Worm (Caenorhabditis elegans) whole organism, L4 larva: ENCODE measurements around the gene bre-3.

Experiments used
- D1046.2 ChIP-seq: fragments of 200-800 bp; sonication (Bioruptor generic); IDR thresholded peaks from 2 replicates; pipeline ENCODE4 v1.3.6; 2022; ENCODE audit warnings: missing genetic modification characterization, missing compliant biosample characterization
- F37D6.2 ChIP-seq: sonication (generic microtip); optimal IDR thresholded peaks from 2 replicates; lab custom pipeline; 2016; ENCODE audit warnings: mild to moderate bottlenecking, missing genetic modification characterization, missing compliant biosample characterization
- F44E2.7 ChIP-seq: fragments of 200-800 bp; sonication (Bioruptor generic); IDR thresholded peaks from 2 replicates; pipeline ENCODE4 v2.1.2; 2022; ENCODE audit warnings: missing genetic modification characterization, missing compliant biosample characterization
- F49E8.2 ChIP-seq: sonication (generic microtip); optimal IDR thresholded peaks from 2 replicates; lab custom pipeline; 2016; ENCODE audit warnings: missing compliant biosample characterization, mild to moderate bottlenecking, missing genetic modification characterization, borderline replicate concordance
- R02D3.7 ChIP-seq: fragments of 150-350 bp; sonication (generic microtip); optimal IDR thresholded peaks from 3 replicates; lab custom pipeline; 2014; ENCODE audit warnings: missing biosample characterization, missing genetic modification characterization
- T26A8.4 ChIP-seq: fragments of 200-800 bp; sonication (Bioruptor generic); IDR thresholded peaks from 2 replicates; pipeline ENCODE4 v1.3.6; 2022; ENCODE audit warnings: missing genetic modification characterization, missing compliant biosample characterization
- Y48G9A.11 ChIP-seq: fragments of 200-800 bp; sonication (Bioruptor generic); IDR thresholded peaks from 2 replicates; pipeline ENCODE4 v1.3.6; 2022; ENCODE audit warnings: missing genetic modification reagents, missing genetic modification characterization, missing compliant biosample characterization
- Y5F2A.4 ChIP-seq: fragments of 200-800 bp; sonication (Bioruptor generic); optimal IDR thresholded peaks from 2 replicates; lab custom pipeline; 2018; ENCODE audit warnings: mild to moderate bottlenecking, missing genetic modification characterization, missing compliant biosample characterization
- ZK546.5 ChIP-seq, 2 experiments: sonication (generic microtip); optimal IDR thresholded peaks; 2 replicates each; lab custom pipeline; 2017; ENCODE audit warnings: missing biosample characterization in 2 of 2, missing genetic modification characterization in 2 of 2
- ama-1 ChIP-seq: fragments of 150-350 bp; optimal IDR thresholded peaks from 2 replicates; lab custom pipeline; 2014; ENCODE audit warnings: inconsistent platforms, mixed read lengths
- arid-1 ChIP-seq: fragments of 200-800 bp; sonication (Bioruptor generic); conservative IDR thresholded peaks from 2 replicates; pipeline ENCODE4 v1.3.6; 2022; ENCODE audit warnings: missing genetic modification reagents, missing genetic modification characterization, missing compliant biosample characterization
- ceh-32 ChIP-seq: sonication (generic microtip); optimal IDR thresholded peaks from 2 replicates; lab custom pipeline; 2016; ENCODE audit warnings: mild to moderate bottlenecking, missing genetic modification characterization, missing compliant biosample characterization; ENCODE audit not compliant: poor library complexity
- ceh-62 ChIP-seq: sonication (generic microtip); optimal IDR thresholded peaks from 2 replicates; lab custom pipeline; 2017; ENCODE audit warnings: missing biosample characterization, missing genetic modification characterization
- daf-19 ChIP-seq: fragments of 200-800 bp; sonication (Bioruptor generic); conservative IDR thresholded peaks from 2 replicates; pipeline ENCODE4 v1.3.6; 2022; ENCODE audit warnings: missing genetic modification characterization, missing compliant biosample characterization
- daf-8 ChIP-seq: fragments of 200-800 bp; sonication (Bioruptor generic); IDR thresholded peaks from 2 replicates; pipeline ENCODE4 v1.3.6; 2022; ENCODE audit warnings: missing genetic modification characterization, missing compliant biosample characterization
- dmd-6 ChIP-seq: fragments of 200-800 bp; sonication (Bioruptor generic); IDR thresholded peaks from 2 replicates; pipeline ENCODE4 v1.3.6; 2022; ENCODE audit warnings: missing genetic modification reagents, missing genetic modification characterization, missing compliant biosample characterization
- dmd-8 ChIP-seq: fragments of 200-800 bp; sonication (Bioruptor generic); IDR thresholded peaks from 2 replicates; pipeline ENCODE4 v1.3.6; 2022; ENCODE audit warnings: missing genetic modification characterization, missing compliant biosample characterization
- dmd-9 ChIP-seq: fragments of 200-800 bp; sonication (Bioruptor generic); IDR thresholded peaks from 2 replicates; pipeline ENCODE4 v1.3.6; 2022; ENCODE audit warnings: missing genetic modification reagents, missing genetic modification characterization, missing compliant biosample characterization
- dpl-1 ChIP-seq: fragments of 150-350 bp; optimal IDR thresholded peaks from 2 replicates; lab custom pipeline; 2014; ENCODE audit warnings: missing biosample characterization, missing genetic modification reagents, missing genetic modification characterization
- duxl-1 ChIP-seq: sonication (generic microtip); optimal IDR thresholded peaks from 2 replicates; lab custom pipeline; 2016; ENCODE audit warnings: mild to moderate bottlenecking, missing genetic modification characterization, moderate library complexity, missing compliant biosample characterization; ENCODE audit not compliant: poor library complexity
- dve-1 ChIP-seq: sonication (generic microtip); optimal IDR thresholded peaks from 2 replicates; lab custom pipeline; 2017; ENCODE audit warnings: antibody characterized with exemption, mild to moderate bottlenecking, missing genetic modification characterization, missing compliant biosample characterization; ENCODE audit not compliant: insufficient read depth
- fos-1 ChIP-seq: fragments of 150-350 bp; optimal IDR thresholded peaks from 2 replicates; lab custom pipeline; 2014; ENCODE audit warnings: missing biosample characterization, missing genetic modification characterization
- gei-8 ChIP-seq: fragments of 200-800 bp; sonication (Bioruptor generic); optimal IDR thresholded peaks from 2 replicates; lab custom pipeline; 2018; ENCODE audit warnings: mild to moderate bottlenecking, missing genetic modification characterization, missing compliant biosample characterization
- hif-1 ChIP-seq, 2 experiments: sonication (generic microtip); optimal IDR thresholded peaks; 2 replicates each; lab custom pipeline; 2016 to 2017; ENCODE audit warnings: missing compliant biosample characterization in 2 of 2, missing genetic modification characterization in 2 of 2, missing genetic modification reagents in 2 of 2, missing genotype in 2 of 2, mild to moderate bottlenecking in 1 of 2
- hlh-11 ChIP-seq: fragments of 200-800 bp; sonication (Bioruptor generic); optimal IDR thresholded peaks from 2 replicates; lab custom pipeline; 2018; ENCODE audit warnings: mild to moderate bottlenecking, missing genetic modification characterization, missing compliant biosample characterization
- jun-1 ChIP-seq: fragments of 150-350 bp; optimal IDR thresholded peaks from 2 replicates; lab custom pipeline; 2014; ENCODE audit warnings: missing biosample characterization, missing genetic modification reagents, missing genetic modification characterization
- lin-15B ChIP-seq: fragments of 150-350 bp; sonication (generic microtip); optimal IDR thresholded peaks from 3 replicates; lab custom pipeline; 2014; ENCODE audit warnings: missing biosample characterization, missing genetic modification characterization
- lir-3 ChIP-seq: sonication (generic microtip); optimal IDR thresholded peaks from 2 replicates; lab custom pipeline; 2016; ENCODE audit warnings: mild to moderate bottlenecking, missing genetic modification characterization, missing compliant biosample characterization
- lsy-2 ChIP-seq, 2 experiments: fragments of 150-350 bp in 1 of 2; sonication (generic microtip) in 1 of 2; optimal IDR thresholded peaks; 2 replicates each; lab custom pipeline; 2014 to 2017; ENCODE audit warnings: missing biosample characterization in 2 of 2, missing genetic modification characterization in 2 of 2
- mdl-1 ChIP-seq, 2 experiments: fragments of 150-350 bp in 1 of 2; sonication (generic microtip) in 1 of 2; optimal IDR thresholded peaks; 2 replicates each; lab custom pipeline; 2014 to 2017; ENCODE audit warnings: missing biosample characterization in 2 of 2, missing genetic modification characterization in 2 of 2
- mdt-29 ChIP-seq: fragments of 200-800 bp; sonication (Bioruptor generic); IDR thresholded peaks from 2 replicates; pipeline ENCODE4 v1.3.6; 2022; ENCODE audit warnings: missing genetic modification reagents, missing genetic modification characterization, missing compliant biosample characterization
- mes-2 ChIP-seq: sonication (generic microtip); optimal IDR thresholded peaks from 2 replicates; lab custom pipeline; 2016; ENCODE audit warnings: missing genotype, mild to moderate bottlenecking, missing genetic modification characterization, missing compliant biosample characterization; ENCODE audit not compliant: poor library complexity, severe bottlenecking
- mxl-2 ChIP-seq: fragments of 200-800 bp; sonication (Bioruptor generic); conservative IDR thresholded peaks from 2 replicates; pipeline ENCODE4 v1.3.6; 2022; ENCODE audit warnings: missing genetic modification reagents, missing genetic modification characterization, missing compliant biosample characterization
- mxl-3 ChIP-seq: fragments of 200-800 bp; sonication (Bioruptor generic); optimal IDR thresholded peaks from 2 replicates; lab custom pipeline; 2018; ENCODE audit warnings: mild to moderate bottlenecking, missing genetic modification characterization, missing compliant biosample characterization
- nhr-10 ChIP-seq: fragments of 150-350 bp; optimal IDR thresholded peaks from 2 replicates; lab custom pipeline; 2014; ENCODE audit warnings: missing biosample characterization, missing genetic modification characterization
- nhr-111 ChIP-seq: fragments of 200-800 bp; sonication (Bioruptor generic); optimal IDR thresholded peaks from 2 replicates; lab custom pipeline; 2018; ENCODE audit warnings: mild to moderate bottlenecking, missing genetic modification characterization, missing compliant biosample characterization
- nhr-237 ChIP-seq: sonication (generic microtip); optimal IDR thresholded peaks from 2 replicates; lab custom pipeline; 2017; ENCODE audit warnings: missing biosample characterization, missing genetic modification characterization
- nhr-25 ChIP-seq: sonication (generic microtip); optimal IDR thresholded peaks from 2 replicates; lab custom pipeline; 2017; ENCODE audit warnings: missing genetic modification characterization, mild to moderate bottlenecking, missing compliant biosample characterization, antibody characterized with exemption, moderate library complexity, borderline replicate concordance; ENCODE audit not compliant: insufficient read depth
- nhr-41 ChIP-seq: fragments of 200-800 bp; sonication (Bioruptor generic); IDR thresholded peaks from 2 replicates; pipeline ENCODE4 v1.3.6; 2022; ENCODE audit warnings: missing genetic modification reagents, missing genetic modification characterization, missing compliant biosample characterization
- nhr-76 ChIP-seq: fragments of 150-350 bp; optimal IDR thresholded peaks from 2 replicates; lab custom pipeline; 2014; ENCODE audit warnings: missing biosample characterization, missing genetic modification characterization
- nhr-77 ChIP-seq: fragments of 150-350 bp; optimal IDR thresholded peaks from 2 replicates; lab custom pipeline; 2014; ENCODE audit warnings: missing biosample characterization, missing genetic modification characterization
- sdz-12 ChIP-seq: fragments of 200-800 bp; sonication (Bioruptor generic); optimal IDR thresholded peaks from 2 replicates; lab custom pipeline; 2018; ENCODE audit warnings: mild to moderate bottlenecking, missing genetic modification characterization, missing compliant biosample characterization
- snpc-4 ChIP-seq: fragments of 150-350 bp; optimal IDR thresholded peaks from 2 replicates; lab custom pipeline; 2014; ENCODE audit warnings: missing biosample characterization, missing genetic modification characterization
- spr-1 ChIP-seq: sonication (generic microtip); optimal IDR thresholded peaks from 2 replicates; lab custom pipeline; 2016; ENCODE audit warnings: mild to moderate bottlenecking, missing genetic modification characterization, missing compliant biosample characterization
- spr-3 ChIP-seq: fragments of 200-800 bp; sonication (Bioruptor generic); optimal IDR thresholded peaks from 2 replicates; lab custom pipeline; 2018; ENCODE audit warnings: mild to moderate bottlenecking, missing genetic modification characterization, missing compliant biosample characterization
- tag-97 ChIP-seq: fragments of 200-800 bp; sonication (Bioruptor generic); IDR thresholded peaks from 2 replicates; pipeline ENCODE4 v1.3.6; 2022; ENCODE audit warnings: missing genetic modification characterization, missing compliant biosample characterization
- tra-1 ChIP-seq: fragments of 200-800 bp; sonication (Bioruptor generic); IDR thresholded peaks from 2 replicates; pipeline ENCODE4 v1.3.6; 2022; ENCODE audit warnings: missing genetic modification reagents, missing genetic modification characterization, missing compliant biosample characterization
- vab-7 ChIP-seq: fragments of 200-800 bp; sonication (Bioruptor generic); IDR thresholded peaks from 2 replicates; pipeline ENCODE4 v1.3.6; 2022; ENCODE audit warnings: missing genetic modification reagents, missing genetic modification characterization, missing compliant biosample characterization
- zip-2 ChIP-seq: fragments of 150-350 bp; optimal IDR thresholded peaks from 2 replicates; lab custom pipeline; 2014; ENCODE audit warnings: missing biosample characterization, missing genetic modification characterization
- ztf-11 ChIP-seq: fragments of 150-350 bp; optimal IDR thresholded peaks from 2 replicates; lab custom pipeline; 2014; ENCODE audit warnings: missing biosample characterization, missing genetic modification characterization

The bre-3 gene

DNA sequence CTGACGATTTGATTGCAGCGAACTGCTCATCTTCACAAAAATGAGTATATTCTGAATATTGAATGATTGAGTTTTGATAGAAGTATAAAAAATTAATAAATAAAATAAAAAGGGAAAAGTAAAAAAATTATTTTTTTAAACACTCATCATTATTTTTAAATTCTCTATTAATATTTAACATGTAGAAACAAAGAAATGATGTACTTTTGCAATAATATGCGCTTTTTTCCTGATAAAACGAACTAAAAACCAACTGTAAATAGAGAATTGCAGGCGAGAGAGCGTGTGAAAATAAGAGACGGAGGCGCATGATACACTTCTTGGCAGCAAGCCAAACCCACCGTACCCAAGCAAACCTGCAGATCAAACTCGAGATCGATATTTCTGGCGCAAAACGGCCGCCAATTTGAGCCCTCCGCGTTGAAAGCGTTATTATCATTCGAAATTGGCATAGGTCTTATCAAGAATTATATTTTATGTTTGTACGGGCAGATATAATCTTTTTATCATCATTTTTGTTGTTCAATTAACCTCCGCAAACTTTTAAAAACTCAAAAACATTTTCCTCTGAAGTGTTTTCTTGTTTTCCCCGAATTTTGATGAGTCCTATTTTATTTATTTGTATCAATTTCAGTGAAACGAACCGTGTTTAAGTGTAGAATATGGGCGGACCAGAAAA is 29.2 kb downstream of the bre-3 start, which contains the start of the genes rheb-1 and spk-1 (continued):
- TF ChIP-seq dve-1 (tag; lab: Kevin White, UChicago) (peak; percentile 99), dpl-1 (peak; percentile 76), tra-1 (GFP tag; lab: Robert Waterston, UW) (peak; percentile 91), ceh-32 (no peak), nhr-77 (peak; percentile 93), Y48G9A.11 (GFP tag; lab: Robert Waterston, UW) (no peak), dmd-8 (GFP tag; lab: Robert Waterston, UW) (no peak), ama-1 (lab: Kevin White, UChicago) (peak; percentile 18), mxl-3 (GFP tag; lab: Kevin White, UChicago) (peak; percentile 70), arid-1 (GFP tag; lab: Robert Waterston, UW) (peak; percentile 85), mdt-29 (GFP tag; lab: Robert Waterston, UW) (peak; percentile 69; the same call in 1 of the 2 replicates), spr-1 (tag; lab: Kevin White, UChicago) (peak; percentile 77), mes-2 (tag; lab: Kevin White, UChicago) (peak; percentile 94), T26A8.4 (GFP tag; lab: Robert Waterston, UW) (peak; percentile 94), hlh-11 (tag; lab: Kevin White, UChicago) (peak; percentile 97), spr-3 (peak; percentile 64), zip-2 (tag; lab: Kevin White, UChicago) (no peak), F37D6.2 (tag; lab: Kevin White, UChicago) (peak; percentile 72), nhr-10 (tag; lab: Kevin White, UChicago) (peak; percentile 45), mdl-1 (tag; optimal IDR thresholded peaks at IDR 0.05; lab: Kevin White, UChicago) (peak in 1 of 2 experiments; percentile 64), hif-1 (tag; optimal IDR thresholded peaks at IDR 0.05; lab: Kevin White, UChicago) (peak; percentile 29 to 83), nhr-76 (no peak), snpc-4 (tag; lab: Kevin White, UChicago) (no peak), lin-15B (no peak), fos-1 (tag; lab: Kevin White, UChicago) (peak; percentile 8), vab-7 (GFP tag; lab: Robert Waterston, UW) (peak; percentile 66), nhr-111 (GFP tag; lab: Kevin White, UChicago) (no peak), lsy-2 (tag; optimal IDR thresholded peaks at IDR 0.05; lab: Kevin White, UChicago) (peak; percentile 97 to 99), nhr-237 (tag; lab: Kevin White, UChicago) (no peak), sdz-12 (GFP tag; lab: Kevin White, UChicago) (no peak), daf-19 (GFP tag; lab: Robert Waterston, UW) (no peak), nhr-41 (GFP tag; lab: Robert Waterston, UW) (0 out of 2 replicates have a peak, but pooled peaks have one; percentile 22), daf-8 (GFP tag; lab: Robert Waterston, UW) (no peak), nhr-25 (tag; lab: Kevin White, UChicago) (peak; percentile 67), dmd-6 (GFP tag; lab: Robert Waterston, UW) (peak; percentile 97), F49E8.2 (tag; lab: Kevin White, UChicago) (peak; percentile 54), tag-97 (GFP tag; lab: Robert Waterston, UW) (no peak), F44E2.7 (GFP tag; lab: Robert Waterston, UW) (no peak), mxl-2 (no peak), ztf-11 (tag; lab: Kevin White, UChicago) (no peak), D1046.2 (GFP tag; lab: Robert Waterston, UW) (no peak), lir-3 (tag; lab: Kevin White, UChicago) (no peak), gei-8 (GFP tag; lab: Kevin White, UChicago) (no peak), Y5F2A.4 (GFP tag; lab: Kevin White, UChicago) (no peak), ceh-62 (no peak), duxl-1 (peak; percentile 49), jun-1 (tag; lab: Kevin White, UChicago) (no peak), ZK546.5 (tag; optimal IDR thresholded peaks at IDR 0.05; lab: Kevin White, UChicago) (peak; percentile 21 to 95), R02D3.7 (tag; lab: Kevin White, UChicago) (no peak), dmd-9 (GFP tag; lab: Robert Waterston, UW) (no peak)
